Fruit fly (Drosophila melanogaster) whole organism, larva: Measurements from ENCODE around the gene CG15756.

Source experiments
- noc ChIP-seq: fragments of 200-800 bp; sonication (Bioruptor generic); optimal IDR thresholded peaks from 3 replicates; lab custom pipeline; 2019; ENCODE audit warnings: missing biosample characterization, mild to moderate bottlenecking, missing genetic modification characterization, moderate library complexity

CG15756 gene

dm6 chrX:13534100-13534499, at the start of gene CG15756:
CG15756 (plus strand) TSS chrX:13534400.
- no peak for TF ChIP-seq noc (tag; lab: Kevin White, UChicago)

- no peak for TF ChIP-seq noc (tag; lab: Kevin White, UChicago)
Observed at dm6 chrX:13527706-13528105, 6.5 kb upstream of the CG15756 start, which contains the start of gene CG15754. CG15754 (plus strand) TSS chrX:13528006.

DNA sequence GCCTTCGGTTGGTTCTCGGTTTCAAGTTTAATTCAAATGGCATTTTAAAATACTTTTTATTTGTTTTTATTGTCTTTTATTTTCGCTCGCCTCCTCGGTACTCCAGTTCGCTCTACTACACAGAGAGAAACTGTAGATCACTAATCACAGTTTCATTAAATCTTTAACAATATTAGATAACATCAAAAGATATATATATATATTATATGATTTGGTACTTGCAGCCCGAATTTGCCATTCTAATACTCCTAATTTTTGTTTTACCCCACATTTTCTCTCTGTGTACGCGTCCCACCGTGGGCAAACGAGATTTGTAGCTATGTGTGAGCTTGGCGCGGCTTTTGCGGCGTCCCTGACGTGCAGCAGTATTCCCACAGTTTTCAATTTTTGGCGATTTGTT, 4.5 kb upstream of the CG15756 start:
- TF ChIP-seq noc (tag; lab: Kevin White, UChicago) = no peak

dm6 chrX:13530199-13530788, 3.9 kb upstream of the CG15756 start, which contains the start of gene CG44428:
CG44428 (minus strand) TSS chrX:13530249.
- TF ChIP-seq noc (tag; lab: Kevin White, UChicago) = no peak

- no peak for TF ChIP-seq noc (tag; lab: Kevin White, UChicago)
Observed at dm6 chrX:13536776-13537175, 2.6 kb downstream of the CG15756 start.

DNA sequence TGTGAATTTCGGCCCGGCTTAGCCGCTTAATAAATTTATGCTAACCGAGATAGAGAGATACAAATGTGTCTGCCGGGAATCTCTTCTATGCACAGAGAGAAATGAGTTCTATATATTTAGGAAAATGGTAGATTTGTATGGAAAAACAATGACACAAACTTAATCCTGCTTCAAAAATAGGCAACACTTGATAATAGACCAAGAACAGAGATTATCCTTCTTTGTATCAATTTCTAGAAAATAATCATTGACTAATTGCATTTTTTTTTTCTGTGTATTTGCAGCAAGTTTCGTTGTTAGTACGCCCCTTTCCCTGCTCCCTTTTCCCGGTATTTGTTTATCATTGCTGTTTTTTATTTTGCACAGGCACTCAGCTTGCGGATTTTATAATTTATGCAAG, 5.2 kb downstream of the CG15756 start:
- no peak for TF ChIP-seq noc (tag; lab: Kevin White, UChicago)

DNA sequence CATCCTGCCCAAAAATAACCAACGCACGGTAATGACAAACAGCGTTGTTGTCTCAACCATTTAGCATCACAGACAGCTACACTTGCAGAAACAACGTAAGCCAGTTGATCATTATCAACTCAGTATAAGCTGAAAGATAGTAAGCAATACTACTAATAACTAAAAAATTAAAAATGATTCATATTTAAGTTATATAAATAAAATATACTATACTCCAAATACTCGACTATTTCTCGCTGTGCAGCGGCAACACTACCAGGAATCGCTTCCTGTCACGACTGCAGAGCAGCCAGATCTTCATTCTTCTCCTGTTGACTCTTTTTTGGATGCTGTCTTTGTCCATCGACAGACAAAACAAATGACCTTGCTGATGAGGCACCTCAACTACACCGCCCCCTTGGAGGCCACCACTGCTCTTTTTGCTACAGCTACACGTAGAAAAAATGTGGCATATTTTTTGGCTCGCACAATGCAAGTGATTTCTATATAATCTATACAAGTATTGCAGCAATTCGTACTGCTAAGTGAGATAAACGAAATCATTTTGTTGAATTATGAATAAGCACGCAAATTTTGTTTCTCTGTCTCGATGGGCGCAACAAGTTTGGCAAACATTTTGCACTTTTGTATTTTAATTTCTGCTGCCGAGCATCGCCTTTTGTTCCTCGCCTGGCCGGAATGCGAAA, 6.9 kb downstream of the CG15756 start:
- TF ChIP-seq noc (tag; lab: Kevin White, UChicago) = no peak

DNA sequence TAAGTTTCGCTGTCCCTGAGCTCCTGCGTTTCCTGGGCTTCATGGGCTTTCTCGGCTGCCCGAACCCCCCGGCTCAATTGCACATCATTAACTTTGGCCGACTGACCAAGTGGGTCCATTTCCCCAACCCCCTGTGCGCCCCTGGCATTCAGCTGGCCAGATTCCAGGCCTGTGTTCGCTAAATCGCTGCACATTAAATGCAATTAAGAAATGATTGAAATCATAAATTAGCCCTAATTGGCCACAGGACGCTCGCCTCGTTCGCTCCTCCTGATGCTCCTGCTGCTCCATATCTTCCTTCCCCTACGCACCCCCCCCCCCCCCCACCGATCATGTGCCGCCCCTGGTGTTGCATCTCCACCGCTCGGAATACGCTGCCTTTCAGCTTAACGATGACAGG, 7.9 kb downstream of the CG15756 start:
- TF ChIP-seq noc (tag; lab: Kevin White, UChicago) = no peak

dm6 chrX:13543343-13543742, 9.1 kb downstream of the CG15756 start, which contains the start of gene Cpr12A:
Cpr12A (plus strand) TSS chrX:13543643.
- no peak for TF ChIP-seq noc (tag; lab: Kevin White, UChicago)

DNA sequence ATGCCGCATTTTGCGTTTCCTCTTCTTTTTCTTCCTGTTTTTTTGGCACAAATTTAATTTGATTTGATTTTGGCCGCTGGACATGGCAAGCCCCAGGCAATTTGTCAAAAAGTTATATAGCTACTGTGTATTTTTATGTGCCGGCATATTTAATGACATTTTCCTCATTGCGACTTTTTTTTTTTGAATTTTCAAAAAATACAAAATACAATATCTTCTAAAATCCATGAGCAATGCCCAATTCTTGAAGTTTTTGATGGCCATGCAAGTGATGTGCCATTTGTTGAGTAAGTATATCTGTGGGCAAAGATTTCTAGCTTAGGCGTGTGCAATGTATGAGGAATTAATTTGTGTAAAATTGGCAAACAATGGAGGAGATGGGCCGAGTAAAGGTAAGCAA, 21.5 kb downstream of the CG15756 start, which contains the start of gene CG11816:
TSS of gene CG11816 (minus strand) at position 101 of the 400 bp plus-strand sequence.
- TF ChIP-seq noc (tag; lab: Kevin White, UChicago) = no peak

DNA sequence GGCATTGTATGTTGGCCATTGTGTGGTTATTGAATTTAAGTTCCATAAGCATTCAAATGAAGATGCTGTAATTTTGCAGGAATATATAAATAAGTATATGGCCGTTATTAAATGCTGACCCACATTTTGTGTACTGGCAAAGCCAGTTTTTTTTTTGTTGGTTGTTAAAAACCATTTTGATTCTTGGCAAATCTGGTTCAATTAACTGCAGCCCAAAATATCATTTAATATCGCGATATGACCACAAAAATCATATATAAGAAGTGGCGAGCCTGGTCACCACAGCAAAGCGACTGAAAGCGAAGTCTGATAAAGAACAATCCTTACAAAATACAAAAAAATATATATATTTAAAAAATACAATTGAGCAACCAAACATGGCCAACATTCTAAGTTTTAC, 22.0 kb downstream of the CG15756 start, which contains the start of gene CG32631:
TSS of gene CG32631 (plus strand) at position 301 of the 400 bp plus-strand sequence.
- no peak for TF ChIP-seq noc (tag; lab: Kevin White, UChicago)

DNA sequence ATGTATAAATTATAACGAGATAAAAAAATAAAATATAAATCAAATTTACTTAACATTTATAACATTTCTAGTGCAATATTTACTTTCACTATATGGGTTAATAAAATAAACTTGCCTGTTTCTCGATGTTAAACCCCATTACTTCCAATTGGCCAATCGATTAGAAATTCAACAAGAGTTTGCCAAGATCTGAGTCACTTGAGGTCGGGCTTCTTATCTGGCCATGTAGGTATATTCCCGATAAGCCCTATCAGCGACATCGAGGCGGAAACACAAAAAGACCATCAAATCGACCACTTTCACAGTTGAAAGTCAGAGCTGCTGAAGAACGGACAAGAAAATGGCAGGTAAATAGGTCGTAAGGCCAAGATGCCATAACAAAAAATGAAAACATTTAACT, 27.2 kb downstream of the CG15756 start, which contains the start of gene CG32633:
TSS of gene CG32633 (plus strand) at position 301 of the 400 bp plus-strand sequence.
- no peak for TF ChIP-seq noc (tag; lab: Kevin White, UChicago)

DNA sequence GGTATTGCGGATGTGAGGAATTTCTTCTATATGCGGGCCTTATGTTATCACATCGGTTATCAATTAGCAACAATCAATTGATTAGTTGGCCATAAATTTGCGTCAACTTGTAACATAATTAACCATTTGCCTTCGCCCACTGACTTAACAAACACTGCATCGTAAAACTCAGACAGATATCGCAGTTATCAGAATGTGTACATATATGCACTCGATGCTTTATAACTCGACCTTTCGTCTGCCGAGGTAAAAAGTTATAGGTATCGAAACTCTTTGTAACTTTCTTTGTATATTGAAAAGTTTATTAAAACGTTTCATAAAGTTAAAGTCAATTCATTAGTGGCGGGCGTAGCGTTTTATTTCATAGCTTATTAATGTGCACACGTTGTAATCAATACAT, 28.8 kb downstream of the CG15756 start:
- TF ChIP-seq noc (tag; lab: Kevin White, UChicago) = no peak

DNA sequence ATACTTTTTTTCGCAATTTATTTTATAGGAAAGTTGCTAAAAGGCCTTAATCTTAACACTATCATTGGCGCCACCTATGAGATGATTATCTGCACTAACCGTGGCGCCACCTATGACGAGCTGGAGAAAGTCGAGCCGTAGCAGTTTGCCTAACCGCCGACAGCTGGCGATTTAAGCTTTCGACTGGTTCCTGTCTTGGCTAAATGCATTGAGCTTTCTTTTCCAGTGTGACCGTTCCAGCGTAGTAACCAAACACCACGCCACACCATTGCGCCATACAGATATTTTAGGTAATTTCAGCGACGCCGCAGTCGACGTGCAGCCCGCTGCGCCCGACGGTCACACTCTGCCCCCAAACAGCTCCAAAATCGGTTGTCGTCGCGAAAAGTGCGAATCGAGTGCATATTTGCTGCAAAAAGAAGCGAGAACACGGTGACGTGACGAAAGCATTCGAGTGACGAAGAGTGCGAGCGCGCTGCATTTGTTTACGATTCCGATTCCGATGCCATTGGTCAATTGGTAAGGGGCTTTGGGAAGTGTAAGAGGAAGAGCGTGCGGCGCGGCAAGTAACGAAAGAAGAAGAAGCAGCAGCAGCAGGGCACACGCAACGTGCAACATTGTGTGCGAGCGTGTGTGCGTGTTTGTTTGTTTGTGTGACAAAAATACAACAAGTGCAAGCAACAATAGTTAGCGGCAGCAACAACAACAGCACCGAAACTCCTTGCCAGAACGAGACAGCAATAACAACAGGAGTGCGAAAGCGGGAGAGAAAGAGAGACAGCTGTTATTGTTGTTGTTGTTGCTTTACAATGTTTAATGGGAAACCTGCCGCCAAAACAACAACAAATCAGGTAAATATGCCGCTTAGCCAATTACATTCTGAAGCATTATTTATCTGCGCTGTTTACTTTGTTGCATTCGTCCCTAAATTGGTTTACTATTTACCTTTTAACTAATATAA, 29.6 kb downstream of the CG15756 start, which contains the start of the genes CG46311 and Tpst:
TSS of gene CG46311 (plus strand) at position 341 of the 961 bp plus-strand sequence.
TSS of gene Tpst (plus strand) at position 341 of the 961 bp plus-strand sequence.
- TF ChIP-seq noc (tag; lab: Kevin White, UChicago) = no peak

dm6 chrX:13565490-13566156, 31.4 kb downstream of the CG15756 start:
- no peak for TF ChIP-seq noc (tag; lab: Kevin White, UChicago)
